Fruit fly (Drosophila melanogaster) whole organism, pupa: ENCODE results near the gene CG13049.

Experiments
- CG12605 ChIP-seq: fragments of 200-800 bp; sonication (Bioruptor generic); IDR thresholded peaks from 2 replicates; pipeline ENCODE4 v1.3.6; 2022; ENCODE audit warnings: missing biosample characterization, missing genetic modification characterization
- CG13204 ChIP-seq: fragments of 200-800 bp; sonication (Bioruptor generic); optimal IDR thresholded peaks from 2 replicates; lab custom pipeline; 2018; ENCODE audit warnings: missing biosample characterization, mild to moderate bottlenecking, missing genetic modification characterization, moderate library complexity
- CG14655 ChIP-seq: fragments of 200-800 bp; sonication (Bioruptor generic); optimal IDR thresholded peaks from 3 replicates; lab custom pipeline; 2017; ENCODE audit warnings: mild to moderate bottlenecking, missing biosample characterization, missing genetic modification reagents, missing genetic modification characterization
- CG17806 ChIP-seq: fragments of 200-800 bp; sonication (Bioruptor generic); optimal IDR thresholded peaks from 2 replicates; lab custom pipeline; 2018; ENCODE audit warnings: missing biosample characterization, mild to moderate bottlenecking, missing genetic modification characterization, moderate library complexity
- CG34367 ChIP-seq: fragments of 200-800 bp; sonication (Bioruptor generic); optimal IDR thresholded peaks from 2 replicates; lab custom pipeline; 2018; ENCODE audit warnings: missing biosample characterization, mild to moderate bottlenecking, missing genetic modification characterization
- CG4496 ChIP-seq: fragments of 200-800 bp; sonication (Bioruptor generic); IDR thresholded peaks from 3 replicates; pipeline ENCODE4 v1.3.6; 2022; ENCODE audit warnings: missing biosample characterization, missing genetic modification characterization
- CG8159 ChIP-seq: fragments of 200-800 bp; sonication (Bioruptor generic); optimal IDR thresholded peaks from 3 replicates; lab custom pipeline; 2018; ENCODE audit warnings: missing biosample characterization, mild to moderate bottlenecking, missing genetic modification characterization, moderate library complexity
- CG9948 ChIP-seq: fragments of 200-800 bp; sonication (Bioruptor generic); optimal IDR thresholded peaks from 2 replicates; lab custom pipeline; 2018; ENCODE audit warnings: missing biosample characterization, mild to moderate bottlenecking, missing genetic modification characterization, moderate library complexity
- EcR ChIP-seq: fragments of 200-800 bp; sonication (Bioruptor generic); optimal IDR thresholded peaks from 3 replicates; lab custom pipeline; 2019; ENCODE audit warnings: missing biosample characterization, missing genetic modification characterization, mild to moderate bottlenecking, moderate library complexity, missing genetic modification reagents
- Ets98B ChIP-seq: fragments of 200-800 bp; sonication (Bioruptor generic); IDR thresholded peaks from 2 replicates; pipeline ENCODE4 v1.3.6; 2022; ENCODE audit warnings: missing biosample characterization, missing genetic modification characterization
- Pif1A ChIP-seq: fragments of 200-800 bp; sonication (Bioruptor generic); optimal IDR thresholded peaks from 3 replicates; lab custom pipeline; 2016; ENCODE audit warnings: missing biosample characterization, missing genetic modification characterization
- Pif1B ChIP-seq: fragments of 200-800 bp; sonication (Bioruptor generic); optimal IDR thresholded peaks from 3 replicates; lab custom pipeline; 2016; ENCODE audit warnings: missing biosample characterization, missing genetic modification characterization
- fd96Ca ChIP-seq: fragments of 200-800 bp; sonication (Bioruptor generic); IDR thresholded peaks from 3 replicates; pipeline ENCODE4 v1.3.6; 2022; ENCODE audit warnings: missing biosample characterization, missing genetic modification characterization
- rn ChIP-seq: fragments of 200-800 bp; sonication (Bioruptor generic); IDR thresholded peaks from 2 replicates; pipeline ENCODE4 v1.3.6; 2022; ENCODE audit warnings: missing biosample characterization, missing genetic modification characterization

DNA sequence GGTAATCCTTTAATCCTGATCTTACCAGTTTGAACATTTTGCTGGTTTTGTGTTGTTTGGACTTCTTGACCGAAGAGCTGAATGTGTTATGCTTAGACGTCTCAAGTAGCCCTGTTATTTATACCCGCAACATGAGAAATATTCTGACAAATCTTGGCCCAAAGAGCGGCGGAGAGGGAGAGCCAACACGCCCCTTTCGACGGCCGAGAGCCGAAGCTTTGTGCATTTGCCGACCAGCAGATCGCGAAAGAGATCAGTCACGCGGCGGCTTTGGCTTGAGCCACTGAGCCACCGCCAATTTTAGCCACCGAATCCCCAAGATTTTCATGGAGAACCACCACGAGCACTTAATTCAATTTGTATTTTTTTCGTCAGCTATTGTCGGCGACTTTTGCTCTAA lies 13.7 kb upstream of the CG13049 start, which contains the start of gene CG4962:
- TF ChIP-seq CG4496 (GFP tag; lab: Robert Waterston, UW), result no peak
- no peak for TF ChIP-seq CG17806
- no peak for TF ChIP-seq CG13204 (GFP tag; lab: Kevin White, UChicago)
- TF ChIP-seq Pif1A (GFP tag; lab: Kevin White, UChicago), result no peak
- no peak for TF ChIP-seq CG34367 (tag; lab: Kevin White, UChicago)
- TF ChIP-seq Pif1B (GFP tag; lab: Kevin White, UChicago), result no peak
- no peak for TF ChIP-seq CG9948 (tag; lab: Kevin White, UChicago)
- no peak for TF ChIP-seq EcR
- TF ChIP-seq CG14655 (GFP tag; lab: Kevin White, UChicago), result no peak
- no peak for TF ChIP-seq fd96Ca (GFP tag; lab: Robert Waterston, UW)
- no peak for TF ChIP-seq rn (GFP tag; lab: Robert Waterston, UW)
- TF ChIP-seq CG8159 (tag; lab: Kevin White, UChicago), result no peak
- no peak for TF ChIP-seq Ets98B (GFP tag; lab: Robert Waterston, UW)
- TF ChIP-seq CG12605 (GFP tag; lab: Robert Waterston, UW), result no peak
